Worm (Caenorhabditis elegans) whole organism, L2 larva: ENCODE data around the gene rpa-1.

Experiments
- aly-2 ChIP-seq: fragments of 150-350 bp; optimal IDR thresholded peaks from 2 replicates; lab custom pipeline; 2014; ENCODE audit warnings: missing biosample characterization, missing genetic modification characterization
- ceh-82 ChIP-seq: fragments of 150-350 bp; optimal IDR thresholded peaks from 2 replicates; lab custom pipeline; 2014; ENCODE audit warnings: missing biosample characterization, missing genetic modification characterization
- elt-1 ChIP-seq: fragments of 150-350 bp; optimal IDR thresholded peaks from 2 replicates; lab custom pipeline; 2014; ENCODE audit warnings: missing biosample characterization, missing genetic modification characterization
- elt-3 ChIP-seq: sonication (generic microtip); optimal IDR thresholded peaks from 2 replicates; lab custom pipeline; 2017; ENCODE audit warnings: missing biosample characterization, missing genetic modification characterization
- sma-9 ChIP-seq, 2 experiments: fragments of 150-350 bp in 1 of 2; sonication (generic microtip) in 1 of 2; optimal IDR thresholded peaks; 2 replicates each; lab custom pipeline; 2014 to 2016; ENCODE audit warnings: missing genetic modification characterization in 2 of 2, mild to moderate bottlenecking in 1 of 2, missing biosample characterization in 1 of 2, missing compliant biosample characterization in 1 of 2, missing genetic modification reagents in 1 of 2, moderate library complexity in 1 of 2
- ztf-11 ChIP-seq: sonication (generic microtip); optimal IDR thresholded peaks from 2 replicates; lab custom pipeline; 2017; ENCODE audit warnings: missing biosample characterization, missing genetic modification characterization

DNA sequence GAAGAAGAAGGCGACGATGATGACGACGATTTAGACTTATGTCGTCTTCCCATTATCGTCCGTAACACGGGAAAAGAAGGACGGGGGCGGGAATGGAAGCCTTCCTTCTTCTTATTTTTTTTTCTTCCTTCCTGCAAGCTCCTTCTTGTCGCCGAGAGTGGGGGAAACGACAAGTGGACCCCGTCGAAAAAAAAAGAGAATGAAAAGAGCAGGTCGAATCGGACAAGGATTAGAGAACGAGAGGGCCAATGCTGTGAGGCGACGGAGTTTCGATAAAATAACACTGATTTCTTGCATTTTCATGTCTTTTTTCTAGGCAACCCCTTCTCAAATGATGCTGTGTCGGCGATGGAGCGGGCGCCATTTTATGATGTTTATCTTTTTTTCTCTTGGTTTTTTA is 13.2 kb upstream of the rpa-1 start, which contains the start of gene pde-4:
- TF ChIP-seq elt-1 (tag; lab: Kevin White, UChicago): no peak
- no peak for TF ChIP-seq sma-9 (GFP tag; optimal IDR thresholded peaks at IDR 0.05; lab: Kevin White, UChicago)
- TF ChIP-seq sma-9 (tag; optimal IDR thresholded peaks at IDR 0.05; lab: Kevin White, UChicago): no peak
- no peak for TF ChIP-seq aly-2 (tag; lab: Kevin White, UChicago)
- no peak for TF ChIP-seq elt-3 (tag; lab: Kevin White, UChicago)
- no peak for TF ChIP-seq ceh-82 (tag; lab: Kevin White, UChicago)
- TF ChIP-seq ztf-11 (tag; lab: Kevin White, UChicago): no peak
